Worm (Caenorhabditis elegans): ENCODE data around the gene Y43F8C.17.

- TF ChIP-seq T20F7.1 (GFP tag; optimal IDR thresholded peaks at IDR 0.05) (no peak), nhr-25 (tag; optimal IDR thresholded peaks at IDR 0.05; ENCODE audit: borderline replicate concordance, insufficient read depth) (no peak), zag-1 (tag; optimal IDR thresholded peaks at IDR 0.05) (no peak), aha-1 (tag) (no peak), pha-4 (GFP tag; IDR thresholded peaks at IDR 0.05) (no peak), pha-4 (tag; optimal IDR thresholded peaks at IDR 0.05) (no peak), lin-1 (GFP tag; IDR thresholded peaks at IDR 0.05) (no peak)
Observed at ce11 chrV:19747144-19747543, 31.2 kb downstream of the Y43F8C.17 start.

Measured in whole organism, L4 larva.